Fruit fly (Drosophila melanogaster) whole organism, embryonic: Measurements from ENCODE around the gene nAChRalpha5.

ENCODE experiments used
- Antp ChIP-seq: fragments of 200-800 bp; sonication (Bioruptor generic); optimal IDR thresholded peaks from 3 replicates; lab custom pipeline; 2016; ENCODE audit warnings: missing biosample characterization, missing genetic modification characterization
- C15 ChIP-seq: fragments of 200-800 bp; sonication (Bioruptor generic); IDR thresholded peaks from 3 replicates; pipeline ENCODE4 v1.3.6; 2022; ENCODE audit warnings: missing biosample characterization, missing genetic modification characterization
- CG10366 ChIP-seq: fragments of 200-800 bp; sonication (Bioruptor generic); IDR thresholded peaks from 2 replicates; pipeline ENCODE4 v1.3.6; 2022; ENCODE audit warnings: missing biosample characterization, missing genetic modification characterization
- CG11247 ChIP-seq: fragments of 200-800 bp; sonication (Bioruptor generic); IDR thresholded peaks from 2 replicates; pipeline ENCODE4 v1.3.6; 2022; ENCODE audit warnings: missing biosample characterization, missing genetic modification characterization
- CG12071 ChIP-seq: fragments of 200-800 bp; sonication (Bioruptor generic); optimal IDR thresholded peaks from 3 replicates; lab custom pipeline; 2018; ENCODE audit warnings: missing biosample characterization, mild to moderate bottlenecking, missing genetic modification characterization
- CG12744 ChIP-seq: fragments of 200-800 bp; sonication (Bioruptor generic); optimal IDR thresholded peaks from 2 replicates; lab custom pipeline; 2016; ENCODE audit warnings: missing biosample characterization, missing genetic modification characterization
- CG16779 ChIP-seq: fragments of 200-800 bp; sonication (Bioruptor generic); IDR thresholded peaks from 2 replicates; pipeline ENCODE4 v1.3.6; 2022; ENCODE audit warnings: missing biosample characterization, missing genetic modification characterization
- CG32767 ChIP-seq: fragments of 200-800 bp; sonication (Bioruptor generic); IDR thresholded peaks from 2 replicates; pipeline ENCODE4 v1.3.6; 2022; ENCODE audit warnings: missing biosample characterization, missing genetic modification characterization
- CG3407 ChIP-seq: fragments of 200-800 bp; sonication (Bioruptor generic); optimal IDR thresholded peaks from 2 replicates; lab custom pipeline; 2018; ENCODE audit warnings: missing biosample characterization, mild to moderate bottlenecking, missing genetic modification characterization
- CG34376 ChIP-seq: fragments of 200-800 bp; sonication (Bioruptor generic); optimal IDR thresholded peaks from 2 replicates; lab custom pipeline; 2018; ENCODE audit warnings: missing biosample characterization, mild to moderate bottlenecking, missing genetic modification characterization
- CG3995 ChIP-seq: fragments of 200-800 bp; sonication (Bioruptor generic); optimal IDR thresholded peaks from 3 replicates; lab custom pipeline; 2016; ENCODE audit warnings: missing biosample characterization, missing genetic modification characterization
- CG4424 ChIP-seq: fragments of 200-800 bp; sonication (Bioruptor generic); optimal IDR thresholded peaks from 3 replicates; lab custom pipeline; 2016; ENCODE audit warnings: missing biosample characterization, missing genetic modification characterization
- CG6654 ChIP-seq: fragments of 200-800 bp; sonication (Bioruptor generic); optimal IDR thresholded peaks from 2 replicates; lab custom pipeline; 2017; ENCODE audit warnings: missing biosample characterization, mild to moderate bottlenecking, missing genetic modification characterization
- CG6813 ChIP-seq: fragments of 200-800 bp; sonication (Bioruptor generic); optimal IDR thresholded peaks from 2 replicates; lab custom pipeline; 2017; ENCODE audit warnings: missing biosample characterization, missing genetic modification characterization, mild to moderate bottlenecking, moderate library complexity, missing genetic modification reagents
- CG7928 ChIP-seq: fragments of 200-800 bp; sonication (Bioruptor generic); optimal IDR thresholded peaks from 2 replicates; lab custom pipeline; 2017; ENCODE audit warnings: missing biosample characterization, mild to moderate bottlenecking, missing genetic modification characterization
- CG9215 ChIP-seq: fragments of 200-800 bp; sonication (Bioruptor generic); IDR thresholded peaks from 2 replicates; pipeline ENCODE4 v1.3.6; 2022; ENCODE audit warnings: missing biosample characterization, missing genetic modification characterization
- CG9727 ChIP-seq: fragments of 200-800 bp; sonication (Bioruptor generic); optimal IDR thresholded peaks from 3 replicates; lab custom pipeline; 2017; ENCODE audit warnings: missing biosample characterization, mild to moderate bottlenecking, missing genetic modification characterization
- Deaf1 ChIP-seq: fragments of 200-800 bp; optimal IDR thresholded peaks from 3 replicates; lab custom pipeline; 2019; ENCODE audit warnings: missing biosample characterization, mild to moderate bottlenecking, missing genetic modification characterization, moderate library complexity
- Dek ChIP-seq: fragments of 200-800 bp; sonication (Bioruptor generic); optimal IDR thresholded peaks from 3 replicates; lab custom pipeline; 2019; ENCODE audit warnings: missing biosample characterization, mild to moderate bottlenecking, missing genetic modification characterization, moderate library complexity
- Dll ChIP-seq: fragments of 200-800 bp; sonication (Bioruptor generic); IDR thresholded peaks from 4 replicates; pipeline ENCODE4 v1.3.6; 2022; ENCODE audit warnings: missing biosample characterization, missing genetic modification characterization; ENCODE audit not compliant: partially characterized antibody
- Dp ChIP-seq: fragments of 200-800 bp; sonication (Bioruptor generic); optimal IDR thresholded peaks from 2 replicates; lab custom pipeline; 2018; ENCODE audit warnings: missing biosample characterization, mild to moderate bottlenecking, missing genetic modification characterization, moderate library complexity
- E2f1 ChIP-seq: fragments of 200-800 bp; sonication (Bioruptor generic); IDR thresholded peaks from 2 replicates; pipeline ENCODE4 v1.3.6; 2022; ENCODE audit warnings: missing biosample characterization, missing genetic modification characterization
- H15 ChIP-seq: fragments of 200-800 bp; sonication (Bioruptor generic); IDR thresholded peaks from 3 replicates; pipeline ENCODE4 v1.3.6; 2022; ENCODE audit warnings: missing biosample characterization, missing genetic modification characterization
- H2.0 ChIP-seq: fragments of 200-800 bp; sonication (Bioruptor generic); IDR thresholded peaks from 2 replicates; pipeline ENCODE4 v1.3.6; 2022; ENCODE audit warnings: missing biosample characterization, missing genetic modification characterization
- Hsf ChIP-seq: fragments of 200-800 bp; sonication (Bioruptor generic); optimal IDR thresholded peaks from 3 replicates; lab custom pipeline; 2016; ENCODE audit warnings: missing biosample characterization, missing genetic modification characterization
- Lhr ChIP-seq: fragments of 200-800 bp; sonication (Bioruptor generic); optimal IDR thresholded peaks from 3 replicates; lab custom pipeline; 2017; ENCODE audit warnings: mild to moderate bottlenecking, missing biosample characterization, missing genetic modification reagents, missing genetic modification characterization
- MBD-R2 ChIP-seq: fragments of 200-800 bp; sonication (Bioruptor generic); IDR thresholded peaks from 2 replicates; pipeline ENCODE4 v1.3.6; 2022; ENCODE audit warnings: missing biosample characterization, missing genetic modification characterization
- MESR4 ChIP-seq: fragments of 200-800 bp; sonication (Bioruptor generic); optimal IDR thresholded peaks from 2 replicates; lab custom pipeline; 2018; ENCODE audit warnings: missing biosample characterization, mild to moderate bottlenecking, missing genetic modification characterization, moderate library complexity
- Max ChIP-seq: fragments of 200-800 bp; sonication (Bioruptor generic); optimal IDR thresholded peaks from 2 replicates; lab custom pipeline; 2016; ENCODE audit warnings: missing biosample characterization, mild to moderate bottlenecking, missing genetic modification characterization
- NFAT ChIP-seq: fragments of 200-800 bp; sonication (Bioruptor generic); IDR thresholded peaks from 2 replicates; pipeline ENCODE4 v1.3.6; 2022; ENCODE audit warnings: missing biosample characterization, missing genetic modification characterization
- Stat92E ChIP-seq, 3 experiments: fragments of >200 bp in 2 of 3; fragments of 200-800 bp in 1 of 3; sonication (Bioruptor generic) in 1 of 3; optimal IDR thresholded peaks; 2 replicates each; lab custom pipeline; 2017 to 2019; ENCODE audit warnings: missing biosample characterization in 3 of 3, missing genetic modification characterization in 3 of 3, mild to moderate bottlenecking in 1 of 3, moderate library complexity in 1 of 3
- Usf ChIP-seq: fragments of 200-800 bp; sonication (Bioruptor generic); optimal IDR thresholded peaks from 2 replicates; lab custom pipeline; 2017; ENCODE audit warnings: missing genotype, missing biosample characterization, missing genetic modification characterization
- aop ChIP-seq: fragments of 200-800 bp; sonication (Bioruptor generic); IDR thresholded peaks from 2 replicates; pipeline ENCODE4 v1.3.6; 2022; ENCODE audit warnings: missing biosample characterization, missing genetic modification characterization
- bigmax ChIP-seq: fragments of 200-800 bp; sonication (Bioruptor generic); optimal IDR thresholded peaks from 2 replicates; lab custom pipeline; 2018; ENCODE audit warnings: missing biosample characterization, mild to moderate bottlenecking, missing genetic modification characterization
- btn ChIP-seq: fragments of 200-800 bp; sonication (Bioruptor generic); optimal IDR thresholded peaks from 2 replicates; lab custom pipeline; 2016; ENCODE audit warnings: missing biosample characterization, missing genetic modification characterization
- cg ChIP-seq: fragments of 200-800 bp; sonication (Bioruptor generic); optimal IDR thresholded peaks from 3 replicates; lab custom pipeline; 2019; ENCODE audit warnings: missing biosample characterization, mild to moderate bottlenecking, missing genetic modification characterization, moderate library complexity
- ci ChIP-seq: fragments of 200-800 bp; sonication (Bioruptor generic); IDR thresholded peaks from 3 replicates; pipeline ENCODE4 v1.3.6; 2022; ENCODE audit warnings: missing biosample characterization, missing genetic modification characterization
- dati ChIP-seq: fragments of 200-800 bp; sonication (Bioruptor generic); IDR thresholded peaks from 2 replicates; pipeline ENCODE4 v1.3.6; 2022; ENCODE audit warnings: missing biosample characterization, missing genetic modification characterization
- en ChIP-seq: fragments of 200-800 bp; sonication (Bioruptor generic); optimal IDR thresholded peaks from 2 replicates; lab custom pipeline; 2016; ENCODE audit warnings: missing biosample characterization, missing genetic modification characterization
- fd3F ChIP-seq: fragments of 200-800 bp; sonication (Bioruptor generic); optimal IDR thresholded peaks from 2 replicates; lab custom pipeline; 2018; ENCODE audit warnings: missing biosample characterization, mild to moderate bottlenecking, missing genetic modification characterization, moderate library complexity
- fd64A ChIP-seq: fragments of 200-800 bp; sonication (Bioruptor generic); optimal IDR thresholded peaks from 3 replicates; lab custom pipeline; 2018; ENCODE audit warnings: missing biosample characterization, mild to moderate bottlenecking, missing genetic modification characterization
- ftz-f1 ChIP-seq: fragments of 200-800 bp; sonication (Bioruptor generic); optimal IDR thresholded peaks from 2 replicates; lab custom pipeline; 2016; ENCODE audit warnings: missing biosample characterization, missing genetic modification characterization
- gem ChIP-seq: fragments of 200-800 bp; sonication (Bioruptor generic); optimal IDR thresholded peaks from 2 replicates; lab custom pipeline; 2019; ENCODE audit warnings: missing biosample characterization, mild to moderate bottlenecking, missing genetic modification characterization, moderate library complexity
- grau ChIP-seq: fragments of 200-800 bp; optimal IDR thresholded peaks from 3 replicates; lab custom pipeline; 2019; ENCODE audit warnings: missing biosample characterization, mild to moderate bottlenecking, missing genetic modification characterization, moderate library complexity
- mirr ChIP-seq: fragments of 200-800 bp; sonication (Bioruptor generic); optimal IDR thresholded peaks from 3 replicates; lab custom pipeline; 2018; ENCODE audit warnings: missing biosample characterization, mild to moderate bottlenecking, missing genetic modification characterization
- sens-2 ChIP-seq: fragments of 200-800 bp; sonication (Bioruptor generic); IDR thresholded peaks from 2 replicates; pipeline ENCODE4 v1.3.6; 2022; ENCODE audit warnings: missing biosample characterization, missing genetic modification characterization
- shn ChIP-seq: fragments of 200-800 bp; sonication (Bioruptor generic); optimal IDR thresholded peaks from 3 replicates; lab custom pipeline; 2016; ENCODE audit warnings: missing biosample characterization, missing genetic modification characterization
- tio ChIP-seq: fragments of 200-800 bp; sonication (Bioruptor generic); optimal IDR thresholded peaks from 2 replicates; lab custom pipeline; 2017; ENCODE audit warnings: missing biosample characterization, missing genetic modification characterization, inconsistent platforms
- tna ChIP-seq: fragments of 200-800 bp; sonication (Bioruptor generic); IDR thresholded peaks from 2 replicates; pipeline ENCODE4 v1.3.6; 2022; ENCODE audit warnings: missing biosample characterization, missing genetic modification characterization; ENCODE audit not compliant: partially characterized antibody
- trh ChIP-seq: fragments of 200-800 bp; sonication (Bioruptor generic); optimal IDR thresholded peaks from 2 replicates; lab custom pipeline; 2016; ENCODE audit warnings: missing biosample characterization, missing genetic modification characterization
- tup ChIP-seq: fragments of 200-800 bp; sonication (Bioruptor generic); optimal IDR thresholded peaks from 2 replicates; lab custom pipeline; 2016; ENCODE audit warnings: missing biosample characterization, mild to moderate bottlenecking, missing genetic modification characterization, moderate library complexity

Gene nAChRalpha5

dm6 chr2L:14021646-14022129 lies 18.3 kb upstream of the nAChRalpha5 start (continued):
- TF ChIP-seq NFAT (GFP tag; lab: Robert Waterston, UW) (no peak), tup (no peak), cg (GFP tag; lab: Kevin White, UChicago) (peak; percentile 91), mirr (GFP tag; lab: Kevin White, UChicago) (peak; percentile 98), CG6813 (GFP tag; lab: Kevin White, UChicago) (no peak), CG3995 (GFP tag; lab: Kevin White, UChicago) (no peak), CG6654 (no peak), tna (peak; percentile 68), Max (GFP tag; lab: Kevin White, UChicago) (no peak), CG16779 (GFP tag; lab: Robert Waterston, UW) (no peak), CG34376 (GFP tag; lab: Kevin White, UChicago) (peak; percentile 79), aop (GFP tag; lab: Robert Waterston, UW) (no peak), btn (GFP tag; lab: Kevin White, UChicago) (peak; percentile 23), Dll (GFP tag; lab: Robert Waterston, UW) (no peak), CG3407 (GFP tag; lab: Kevin White, UChicago) (no peak), CG12744 (no peak), MESR4 (GFP tag; lab: Kevin White, UChicago) (no peak), trh (GFP tag; lab: Kevin White, UChicago) (no peak), Hsf (GFP tag; lab: Kevin White, UChicago) (no peak), shn (GFP tag; lab: Kevin White, UChicago) (no peak), E2f1 (GFP tag; lab: Robert Waterston, UW) (no peak), H15 (GFP tag; lab: Robert Waterston, UW) (no peak), Dp (GFP tag; lab: Kevin White, UChicago) (no peak), fd3F (GFP tag; lab: Kevin White, UChicago) (no peak), sens-2 (GFP tag; lab: Robert Waterston, UW) (no peak), H2.0 (GFP tag; lab: Robert Waterston, UW) (no peak), CG9215 (GFP tag; lab: Robert Waterston, UW) (no peak), grau (tag; lab: Kevin White, UChicago) (no peak), MBD-R2 (GFP tag; lab: Robert Waterston, UW) (no peak), CG11247 (GFP tag; lab: Robert Waterston, UW) (no peak), Antp (no peak), CG12071 (no peak), Deaf1 (tag; lab: Kevin White, UChicago) (no peak), ftz-f1 (peak; percentile 77), Usf (no peak), CG9727 (GFP tag; lab: Kevin White, UChicago) (no peak), dati (GFP tag; lab: Robert Waterston, UW) (no peak), gem (tag; lab: Kevin White, UChicago) (no peak), Lhr (GFP tag; lab: Kevin White, UChicago) (no peak), bigmax (GFP tag; lab: Kevin White, UChicago) (no peak), CG7928 (GFP tag; lab: Kevin White, UChicago) (no peak), ci (GFP tag; lab: Robert Waterston, UW) (peak; percentile 50; the same call in 2 of the 3 replicates), C15 (GFP tag; lab: Robert Waterston, UW) (no peak), CG10366 (GFP tag; lab: Robert Waterston, UW) (no peak), fd64A (GFP tag; lab: Kevin White, UChicago) (peak; percentile 33), tio (GFP tag; lab: Kevin White, UChicago) (no peak), CG4424 (no peak), Dek (tag; lab: Kevin White, UChicago) (no peak), CG32767 (GFP tag; lab: Robert Waterston, UW) (peak; percentile 36), Stat92E (GFP tag; optimal IDR thresholded peaks at IDR 0.05; lab: Kevin White, UChicago) (no peak), en (no peak)
